Fruit fly (Drosophila melanogaster) whole organism, pupa: Measurements from ENCODE around the gene snk.

Experiments
- CG10348 ChIP-seq: fragments of 200-800 bp; sonication (Bioruptor generic); IDR thresholded peaks from 2 replicates; pipeline ENCODE4 v1.3.6; 2022; ENCODE audit warnings: missing biosample characterization, missing genetic modification characterization
- CG13204 ChIP-seq: fragments of 200-800 bp; sonication (Bioruptor generic); optimal IDR thresholded peaks from 2 replicates; lab custom pipeline; 2018; ENCODE audit warnings: missing biosample characterization, mild to moderate bottlenecking, missing genetic modification characterization, moderate library complexity
- CG17806 ChIP-seq: fragments of 200-800 bp; sonication (Bioruptor generic); optimal IDR thresholded peaks from 2 replicates; lab custom pipeline; 2018; ENCODE audit warnings: missing biosample characterization, mild to moderate bottlenecking, missing genetic modification characterization, moderate library complexity
- EcR ChIP-seq: fragments of 200-800 bp; sonication (Bioruptor generic); optimal IDR thresholded peaks from 3 replicates; lab custom pipeline; 2019; ENCODE audit warnings: missing biosample characterization, missing genetic modification characterization, mild to moderate bottlenecking, moderate library complexity, missing genetic modification reagents
- Ets98B ChIP-seq: fragments of 200-800 bp; sonication (Bioruptor generic); IDR thresholded peaks from 2 replicates; pipeline ENCODE4 v1.3.6; 2022; ENCODE audit warnings: missing biosample characterization, missing genetic modification characterization
- Pif1A ChIP-seq: fragments of 200-800 bp; sonication (Bioruptor generic); optimal IDR thresholded peaks from 3 replicates; lab custom pipeline; 2016; ENCODE audit warnings: missing biosample characterization, missing genetic modification characterization
- fd96Ca ChIP-seq: fragments of 200-800 bp; sonication (Bioruptor generic); IDR thresholded peaks from 3 replicates; pipeline ENCODE4 v1.3.6; 2022; ENCODE audit warnings: missing biosample characterization, missing genetic modification characterization
- gl ChIP-seq: fragments of 200-800 bp; sonication (Bioruptor generic); optimal IDR thresholded peaks from 2 replicates; lab custom pipeline; 2018; ENCODE audit warnings: missing biosample characterization, mild to moderate bottlenecking, missing genetic modification characterization
- rn ChIP-seq: fragments of 200-800 bp; sonication (Bioruptor generic); IDR thresholded peaks from 2 replicates; pipeline ENCODE4 v1.3.6; 2022; ENCODE audit warnings: missing biosample characterization, missing genetic modification characterization

DNA sequence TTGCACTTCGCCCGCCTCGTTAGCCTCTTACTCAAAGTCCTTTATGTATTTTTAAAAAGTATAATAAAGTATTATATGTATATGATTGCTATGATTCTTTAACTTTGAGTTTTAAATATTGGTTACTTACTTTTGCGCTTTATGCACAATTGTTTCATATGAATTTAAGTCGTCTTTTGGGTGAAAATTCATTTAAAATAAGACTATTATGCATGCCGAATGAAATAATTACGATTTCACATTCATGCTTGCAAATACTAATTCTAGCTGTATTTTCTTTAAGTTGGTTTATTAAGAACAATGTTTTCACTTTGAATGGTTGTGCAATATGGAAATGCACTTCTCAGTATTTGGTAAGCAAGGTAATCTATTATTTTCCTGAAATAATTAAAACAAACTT is 43.4 kb upstream of the snk start, which contains the start of gene CG43063:
- TF ChIP-seq CG10348 (no peak), Pif1A (GFP tag; lab: Kevin White, UChicago) (no peak), gl (no peak), CG17806 (no peak), rn (GFP tag; lab: Robert Waterston, UW) (no peak), fd96Ca (no peak), CG13204 (GFP tag; lab: Kevin White, UChicago) (no peak), EcR (GFP tag; lab: Kevin White, UChicago) (no peak), Ets98B (no peak)
